Worm (Caenorhabditis elegans) whole organism, L3 larva: ENCODE data around the gene nhr-164.
"Not testable (repeated sequence)": the region's sequence is repeated elsewhere in the genome, so short reads cannot be mapped to it uniquely, and the experiment has no call there.

Source experiments
- skn-1 ChIP-seq: fragments of 150-350 bp; optimal IDR thresholded peaks from 2 replicates; lab custom pipeline; 2014; ENCODE audit warnings: missing biosample characterization, missing genetic modification characterization
- ztf-11 ChIP-seq: fragments of 150-350 bp; optimal IDR thresholded peaks from 2 replicates; lab custom pipeline; 2014; ENCODE audit warnings: missing biosample characterization, missing genetic modification characterization

- not testable (repeated sequence) for TF ChIP-seq ztf-11; skn-1 (tag; lab: Kevin White, UChicago)
Measured at ce11 chrV:15211869-15212268, 23.7 kb downstream of the nhr-164 start, which contains the start of gene sri-24.
